Worm (Caenorhabditis elegans) whole organism, young adult: ENCODE results near the gene M162.15.

Experiments used
- rpc-1 ChIP-seq, 2 experiments: fragments of 150-350 bp in 1 of 2; sonication (generic microtip) in 1 of 2; optimal IDR thresholded peaks; 2 replicates each; lab custom pipeline; 2014 to 2018; ENCODE audit warnings: missing biosample characterization in 1 of 2, missing genetic modification characterization in 1 of 2, missing genetic modification reagents in 1 of 2, missing genotype in 1 of 2
- tbx-9 ChIP-seq: sonication (generic microtip); optimal IDR thresholded peaks from 2 replicates; lab custom pipeline; 2016; ENCODE audit warnings: borderline replicate concordance, missing genetic modification characterization, inconsistent platforms, missing compliant biosample characterization

M162.15 gene

ce11 chrV:19722881-19723280 is 48.7 kb downstream of the M162.15 start (continued):
- TF ChIP-seq rpc-1 (optimal IDR thresholded peaks at IDR 0.05; lab: Kevin White, UChicago) (peak; percentile 53), rpc-1 (tag; optimal IDR thresholded peaks at IDR 0.05; lab: Kevin White, UChicago) (peak; percentile 71), tbx-9 (no peak)
